Fruit fly (Drosophila melanogaster) whole organism, adult: ENCODE results near the gene CG33767.

Experiments
- CG11617 ChIP-seq: fragments of 200-800 bp; sonication (Bioruptor generic); optimal IDR thresholded peaks from 2 replicates; lab custom pipeline; 2017; ENCODE audit warnings: mild to moderate bottlenecking, missing biosample characterization, missing genetic modification reagents, missing genetic modification characterization
- CG12768 ChIP-seq: fragments of 200-800 bp; sonication (Bioruptor generic); optimal IDR thresholded peaks from 2 replicates; lab custom pipeline; 2017; ENCODE audit warnings: missing biosample characterization, missing genetic modification characterization, mild to moderate bottlenecking, moderate library complexity, missing genetic modification reagents
- CG7101 ChIP-seq: fragments of 200-800 bp; sonication (Bioruptor generic); optimal IDR thresholded peaks from 2 replicates; lab custom pipeline; 2018; ENCODE audit warnings: missing biosample characterization, mild to moderate bottlenecking, missing genetic modification characterization, moderate library complexity
- Hr96 ChIP-seq: fragments of 200-800 bp; sonication (Bioruptor generic); optimal IDR thresholded peaks from 2 replicates; lab custom pipeline; 2016; ENCODE audit warnings: missing biosample characterization, missing genetic modification characterization
- tj ChIP-seq: fragments of 200-800 bp; sonication (Bioruptor generic); optimal IDR thresholded peaks from 3 replicates; lab custom pipeline; 2017; ENCODE audit warnings: missing biosample characterization, mild to moderate bottlenecking, missing genetic modification characterization, moderate library complexity

DNA sequence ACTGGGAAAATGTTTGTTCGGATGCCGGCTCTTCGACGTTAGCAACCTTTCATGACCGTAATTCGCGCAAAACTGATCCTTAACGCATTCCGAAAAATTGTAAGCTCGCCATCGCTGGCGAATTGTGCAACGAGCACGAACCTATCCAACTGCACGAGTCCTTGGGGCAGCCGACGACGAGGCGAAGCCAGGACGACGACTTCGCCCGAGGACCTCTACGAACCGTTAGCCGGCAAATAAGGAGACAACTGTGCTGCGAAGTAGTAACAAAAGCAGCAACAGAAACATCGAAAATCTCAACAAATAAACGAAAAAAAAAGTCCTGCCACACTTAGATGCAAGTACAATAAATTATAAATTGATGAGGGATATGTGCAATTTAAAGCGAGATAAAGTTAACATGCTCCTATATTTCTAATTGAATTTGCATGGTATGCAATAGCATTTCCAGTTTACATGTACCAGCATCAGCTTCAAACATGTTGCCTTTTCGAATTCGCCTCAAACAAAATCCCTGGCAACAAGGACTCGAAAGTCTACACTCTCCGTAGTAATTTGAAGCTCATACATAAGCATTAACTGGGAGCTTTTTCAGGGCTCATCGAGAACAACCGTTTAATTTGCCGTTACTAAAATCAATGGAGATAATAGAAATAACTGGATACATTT is 8.1 kb upstream of the CG33767 start, which contains the start of gene CG14459:
- TF ChIP-seq tj (GFP tag; lab: Kevin White, UChicago), result no peak
- no peak for TF ChIP-seq CG11617 (GFP tag; lab: Kevin White, UChicago)
- no peak for TF ChIP-seq CG12768 (GFP tag; lab: Kevin White, UChicago)
- no peak for TF ChIP-seq CG7101 (tag; lab: Kevin White, UChicago)
- no peak for TF ChIP-seq Hr96
